Worm (Caenorhabditis elegans) whole organism, early embryonic: ENCODE results near the gene F46F5.14.

Experiments
- ceh-13 ChIP-seq: fragments of 200-800 bp; sonication (Bioruptor generic); optimal IDR thresholded peaks from 2 replicates; lab custom pipeline; 2018; ENCODE audit warnings: mild to moderate bottlenecking, missing genetic modification characterization, missing compliant biosample characterization
- flt-1 ChIP-seq: fragments of 200-800 bp; sonication (Bioruptor generic); IDR thresholded peaks from 2 replicates; pipeline ENCODE4 v1.3.6; 2022; ENCODE audit warnings: missing genetic modification characterization, missing compliant biosample characterization
- hmbx-1 ChIP-seq: sonication (generic microtip); optimal IDR thresholded peaks from 2 replicates; lab custom pipeline; 2016; ENCODE audit warnings: mild to moderate bottlenecking, missing genetic modification characterization, missing compliant biosample characterization
- hmg-4 ChIP-seq: fragments of 200-800 bp; sonication (Bioruptor generic); optimal IDR thresholded peaks from 2 replicates; lab custom pipeline; 2018; ENCODE audit warnings: mild to moderate bottlenecking, missing genetic modification characterization, missing compliant biosample characterization
- pes-1 ChIP-seq: fragments of 200-800 bp; sonication (Bioruptor generic); IDR thresholded peaks from 2 replicates; pipeline ENCODE4 v1.3.6; 2022; ENCODE audit warnings: missing genetic modification reagents, missing genetic modification characterization, missing compliant biosample characterization
- sea-1 ChIP-seq: fragments of 200-800 bp; sonication (Bioruptor generic); conservative IDR thresholded peaks from 2 replicates; pipeline ENCODE4 v1.3.6; 2022; ENCODE audit warnings: missing genetic modification characterization, missing compliant biosample characterization
- tra-4 ChIP-seq: sonication (generic microtip); optimal IDR thresholded peaks from 2 replicates; lab custom pipeline; 2017; ENCODE audit warnings: missing genetic modification characterization, missing compliant biosample characterization

DNA sequence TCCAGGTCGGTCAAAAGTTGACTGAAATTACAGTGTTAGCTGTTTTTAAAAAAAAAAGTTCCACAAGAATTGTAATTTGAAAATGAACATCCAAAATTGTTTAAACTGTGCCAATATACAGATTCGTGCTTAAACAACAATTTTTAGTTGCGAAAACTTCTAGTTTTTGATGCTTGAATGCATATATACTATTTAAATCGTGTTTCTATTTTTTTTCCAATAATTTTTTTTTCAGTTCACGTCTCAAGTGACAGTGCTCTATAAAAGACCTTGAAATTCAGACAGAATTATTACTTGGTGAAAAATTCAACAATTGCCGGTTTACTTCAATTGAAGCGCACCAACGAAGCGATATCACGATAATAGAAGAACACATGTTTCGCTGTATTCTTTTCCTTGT, 12.9 kb upstream of the F46F5.14 start, which contains the start of gene F46F5.16:
- TF ChIP-seq hmbx-1 (no peak), pes-1 (GFP tag; lab: Robert Waterston, UW) (no peak), tra-4 (tag; lab: Kevin White, UChicago) (no peak), flt-1 (GFP tag; lab: Robert Waterston, UW) (no peak), sea-1 (no peak), hmg-4 (GFP tag; lab: Kevin White, UChicago) (no peak), ceh-13 (no peak)
